Worm (Caenorhabditis elegans) whole organism, L1 larva: ENCODE data around the gene F26F4.6.

Experiments used
- aly-2 ChIP-seq: fragments of 150-350 bp; optimal IDR thresholded peaks from 2 replicates; lab custom pipeline; 2014; ENCODE audit warnings: missing biosample characterization, missing genetic modification characterization
- ceh-88 ChIP-seq: fragments of 200-800 bp; sonication (Bioruptor generic); IDR thresholded peaks from 2 replicates; pipeline ENCODE4 v1.3.6; 2022; ENCODE audit warnings: missing genetic modification characterization, missing compliant biosample characterization
- egl-13 ChIP-seq: sonication (generic microtip); optimal IDR thresholded peaks from 2 replicates; lab custom pipeline; 2016; ENCODE audit warnings: missing genotype, missing genetic modification reagents, missing genetic modification characterization, missing compliant biosample characterization
- elt-3 ChIP-seq, 6 experiments: fragments of 150-350 bp in 1 of 6; sonication (generic microtip); optimal IDR thresholded peaks; 2 replicates each; lab custom pipeline; 2017 to 2018; ENCODE audit warnings: missing biosample characterization in 6 of 6, missing genetic modification characterization in 6 of 6, inconsistent platforms in 1 of 6
- grh-1 ChIP-seq: fragments of 200-800 bp; sonication (Bioruptor generic); IDR thresholded peaks from 2 replicates; pipeline ENCODE4 v1.3.6; 2022; ENCODE audit warnings: missing genetic modification reagents, missing genetic modification characterization, missing compliant biosample characterization
- nhr-71 ChIP-seq: sonication (generic microtip); optimal IDR thresholded peaks from 2 replicates; lab custom pipeline; 2016; ENCODE audit warnings: mild to moderate bottlenecking, missing genetic modification characterization, moderate library complexity, missing compliant biosample characterization
- nhr-84 ChIP-seq: sonication (generic microtip); optimal IDR thresholded peaks from 2 replicates; lab custom pipeline; 2017; ENCODE audit warnings: missing biosample characterization, missing genetic modification characterization
- pag-3 ChIP-seq: sonication (generic microtip); optimal IDR thresholded peaks from 2 replicates; lab custom pipeline; 2017; ENCODE audit warnings: missing genetic modification characterization, mild to moderate bottlenecking, missing compliant biosample characterization, antibody characterized with exemption, borderline replicate concordance; ENCODE audit not compliant: insufficient read depth
- tlp-1 ChIP-seq: fragments of 150-350 bp; optimal IDR thresholded peaks from 2 replicates; lab custom pipeline; 2014; ENCODE audit warnings: missing biosample characterization, missing genetic modification characterization
- unc-130 ChIP-seq: fragments of 150-350 bp; optimal IDR thresholded peaks from 2 replicates; lab custom pipeline; 2017; ENCODE audit warnings: missing biosample characterization, missing genetic modification characterization, inconsistent platforms
- unc-62 ChIP-seq: fragments of 150-350 bp; optimal IDR thresholded peaks from 2 replicates; lab custom pipeline; 2014; ENCODE audit warnings: missing biosample characterization, missing genetic modification reagents, missing genetic modification characterization

DNA sequence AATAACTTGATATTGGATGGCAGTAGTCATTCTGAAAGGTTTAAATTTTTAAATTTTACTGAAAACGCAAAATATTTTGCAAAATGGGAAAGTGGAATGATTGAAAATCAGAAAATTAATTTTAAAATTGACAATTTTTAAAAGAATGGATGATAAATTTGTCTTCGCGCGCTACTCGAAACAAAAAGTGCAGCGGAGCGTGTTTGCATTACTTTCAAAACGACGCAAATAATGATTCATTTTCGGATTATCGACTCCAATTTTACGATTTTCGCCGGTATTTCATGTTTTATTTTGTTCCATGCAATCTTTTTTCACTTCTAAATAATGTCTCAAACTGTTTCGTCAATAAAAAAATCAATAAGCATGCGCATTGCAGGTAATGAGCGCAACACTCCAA is 15.2 kb downstream of the F26F4.6 start, which contains the start of the genes tost-1 and arx-6:
- TF ChIP-seq ceh-88 (no peak), elt-3 (tag; optimal IDR thresholded peaks at IDR 0.05; lab: Kevin White, UChicago) (no peak), grh-1 (no peak), pag-3 (tag; lab: Kevin White, UChicago) (no peak), unc-130 (tag; lab: Kevin White, UChicago) (no peak), aly-2 (tag; lab: Kevin White, UChicago) (no peak), unc-62 (GFP tag; lab: Kevin White, UChicago) (no peak), tlp-1 (tag; lab: Kevin White, UChicago) (no peak), egl-13 (tag; lab: Kevin White, UChicago) (no peak), nhr-71 (peak; percentile 51), nhr-84 (tag; lab: Kevin White, UChicago) (no peak)
